Fruit fly (Drosophila melanogaster): ENCODE measurements around the gene CG14722.
A peak's percentile ranks its signal among the peaks of the same experiment; 100 is the strongest.

CG14722 gene

dm6 chr3R:11773999-11774397 lies 32.3 kb downstream of the CG14722 start (continued):
- no peak for TF ChIP-seq ro (GFP tag; IDR thresholded peaks at IDR 0.05)
- peak; percentile 87 for TF ChIP-seq CG18262 (tag; optimal IDR thresholded peaks at IDR 0.05)
- no peak for TF ChIP-seq Optix (GFP tag; IDR thresholded peaks at IDR 0.05)
- TF ChIP-seq CG13424 (tag; optimal IDR thresholded peaks at IDR 0.05): peak; percentile 90
- TF ChIP-seq CG17829 (tag; optimal IDR thresholded peaks at IDR 0.05): peak; percentile 83
- TF ChIP-seq emc (GFP tag; optimal IDR thresholded peaks at IDR 0.05): no peak
- no peak for TF ChIP-seq pfk (GFP tag; optimal IDR thresholded peaks at IDR 0.05)
- TF ChIP-seq Side (GFP tag; optimal IDR thresholded peaks at IDR 0.05): no peak
- TF ChIP-seq CG7271 (tag; optimal IDR thresholded peaks at IDR 0.05): no peak
- TF ChIP-seq CG17568 (GFP tag; optimal IDR thresholded peaks at IDR 0.05): peak; percentile 42
- no peak for TF ChIP-seq CG10565 (GFP tag; optimal IDR thresholded peaks at IDR 0.05)
- TF ChIP-seq gcm2 (GFP tag; optimal IDR thresholded peaks at IDR 0.05): no peak
- peak; percentile 87 for TF ChIP-seq CG18599 (GFP tag; optimal IDR thresholded peaks at IDR 0.05)
- TF ChIP-seq CG17361 (GFP tag; IDR thresholded peaks at IDR 0.05): peak; percentile 84
- no peak for TF ChIP-seq CG7987 (GFP tag; optimal IDR thresholded peaks at IDR 0.05)
- no peak; the same call in 1 of the 2 replicates for TF ChIP-seq H2.0 (GFP tag; IDR thresholded peaks at IDR 0.05)
- TF ChIP-seq CG33557 (GFP tag; optimal IDR thresholded peaks at IDR 0.05): peak; percentile 75
- no peak for TF ChIP-seq CG3995 (GFP tag; optimal IDR thresholded peaks at IDR 0.05)
- no peak for TF ChIP-seq CG16813 (GFP tag; IDR thresholded peaks at IDR 0.05; ENCODE audit: partially characterized antibody)
- TF ChIP-seq yki (optimal IDR thresholded peaks at IDR 0.05): no peak
- peak; percentile 61 for TF ChIP-seq run (tag; optimal IDR thresholded peaks at IDR 0.05)
- TF ChIP-seq fru (optimal IDR thresholded peaks at IDR 0.05): no peak
- TF ChIP-seq klu (GFP tag; IDR thresholded peaks at IDR 0.05): peak; percentile 24; the same call in 1 of the 2 replicates
- no peak for TF ChIP-seq HLHmδ (GFP tag; optimal IDR thresholded peaks at IDR 0.05)
- peak; percentile 18 for TF ChIP-seq D19B (GFP tag; optimal IDR thresholded peaks at IDR 0.05)
- peak; percentile 59 for TF ChIP-seq Fer2 (tag; optimal IDR thresholded peaks at IDR 0.05)
- TF ChIP-seq scrt (GFP tag; optimal IDR thresholded peaks at IDR 0.05): peak; percentile 66
- no peak for TF ChIP-seq CG14050 (GFP tag; IDR thresholded peaks at IDR 0.05)
- TF ChIP-seq CG11093 (GFP tag; IDR thresholded peaks at IDR 0.05): no peak
- no peak for TF ChIP-seq ac (GFP tag; optimal IDR thresholded peaks at IDR 0.05)
- no peak for TF ChIP-seq CG11696 (GFP tag; IDR thresholded peaks at IDR 0.05)
- no peak for TF ChIP-seq Taf1 (GFP tag; IDR thresholded peaks at IDR 0.05)
- TF ChIP-seq kay (GFP tag; optimal IDR thresholded peaks at IDR 0.05): peak; percentile 1
- TF ChIP-seq Poxn (GFP tag; IDR thresholded peaks at IDR 0.05): no peak
- peak; percentile 49; the same call in 2 of the 3 replicates for TF ChIP-seq CG11695 (GFP tag; IDR thresholded peaks at IDR 0.05)
- TF ChIP-seq CG2202 (tag; optimal IDR thresholded peaks at IDR 0.05): peak; percentile 20
- TF ChIP-seq usp (GFP tag; optimal IDR thresholded peaks at IDR 0.05): no peak
- no peak for TF ChIP-seq pnt (GFP tag; optimal IDR thresholded peaks at IDR 0.05)
- peak; percentile 56 for TF ChIP-seq CG13775 (GFP tag; optimal IDR thresholded peaks at IDR 0.05)
- no peak for TF ChIP-seq CG8089 (GFP tag; optimal IDR thresholded peaks at IDR 0.05)
- no peak for TF ChIP-seq repo (GFP tag; optimal IDR thresholded peaks at IDR 0.05)
- TF ChIP-seq CG31441 (GFP tag; IDR thresholded peaks at IDR 0.05): peak; percentile 82
- peak; percentile 62 for TF ChIP-seq tgo (GFP tag; IDR thresholded peaks at IDR 0.05)
- TF ChIP-seq kah (GFP tag; optimal IDR thresholded peaks at IDR 0.05): no peak
- peak; percentile 86 for TF ChIP-seq CG10979 (tag; optimal IDR thresholded peaks at IDR 0.05)
